Worm (Caenorhabditis elegans) whole organism, L1 larva: ENCODE measurements around the gene R07A4.4.

Experiments
- C16A3.4 ChIP-seq: fragments of 150-350 bp; optimal IDR thresholded peaks from 2 replicates; lab custom pipeline; 2014; ENCODE audit warnings: missing biosample characterization, missing genetic modification characterization
- F16B12.6 ChIP-seq: fragments of 150-350 bp; optimal IDR thresholded peaks from 2 replicates; lab custom pipeline; 2014; ENCODE audit warnings: missing biosample characterization, missing genetic modification characterization
- Y116A8C.19 ChIP-seq: sonication (generic microtip); optimal IDR thresholded peaks from 2 replicates; lab custom pipeline; 2016; ENCODE audit warnings: missing compliant biosample characterization, missing genetic modification characterization, borderline replicate concordance
- aha-1 ChIP-seq: fragments of 150-350 bp; optimal IDR thresholded peaks from 2 replicates; lab custom pipeline; 2014; ENCODE audit warnings: missing biosample characterization, missing genetic modification characterization
- alr-1 ChIP-seq: fragments of 200-800 bp; sonication (Bioruptor generic); optimal IDR thresholded peaks from 2 replicates; lab custom pipeline; 2018; ENCODE audit warnings: borderline replicate concordance, mild to moderate bottlenecking, missing genetic modification characterization, missing compliant biosample characterization
- ama-1 ChIP-seq: fragments of 150-350 bp; optimal IDR thresholded peaks from 2 replicates; lab custom pipeline; 2014
- ceh-63 ChIP-seq: fragments of 200-800 bp; sonication (Bioruptor generic); optimal IDR thresholded peaks from 2 replicates; lab custom pipeline; 2018; ENCODE audit warnings: mild to moderate bottlenecking, missing genetic modification characterization, missing compliant biosample characterization
- ceh-8 ChIP-seq: fragments of 200-800 bp; sonication (Bioruptor generic); optimal IDR thresholded peaks from 2 replicates; lab custom pipeline; 2018; ENCODE audit warnings: mild to moderate bottlenecking, missing genetic modification characterization, moderate library complexity, missing compliant biosample characterization
- ceh-82 ChIP-seq, 3 experiments: fragments of 150-350 bp in 1 of 3; sonication (generic microtip) in 2 of 3; optimal IDR thresholded peaks; 2 replicates each; lab custom pipeline; 2014 to 2017; ENCODE audit warnings: missing biosample characterization in 3 of 3, missing genetic modification characterization in 3 of 3
- ceh-88 ChIP-seq: fragments of 200-800 bp; sonication (Bioruptor generic); IDR thresholded peaks from 2 replicates; pipeline ENCODE4 v1.3.6; 2022; ENCODE audit warnings: missing genetic modification characterization, missing compliant biosample characterization
- ceh-90 ChIP-seq: sonication (generic microtip); optimal IDR thresholded peaks from 2 replicates; lab custom pipeline; 2016; ENCODE audit warnings: missing genetic modification characterization, missing compliant biosample characterization
- ces-1 ChIP-seq: fragments of 150-350 bp; optimal IDR thresholded peaks from 2 replicates; lab custom pipeline; 2014; ENCODE audit warnings: missing biosample characterization, missing genetic modification reagents, missing genetic modification characterization
- efl-1 ChIP-seq, 4 experiments: fragments of 150-350 bp; optimal IDR thresholded peaks in 3 of 4; peaks in 1 of 4; 1 replicate in 1 of 4; 2 replicates in 3 of 4; lab custom pipeline; 2014; ENCODE audit warnings: missing biosample characterization in 2 of 4, missing genetic modification characterization in 2 of 4, missing genetic modification reagents in 2 of 4
- efl-3 ChIP-seq: fragments of 200-800 bp; sonication (Bioruptor generic); optimal IDR thresholded peaks from 2 replicates; lab custom pipeline; 2018; ENCODE audit warnings: mild to moderate bottlenecking, missing genetic modification characterization, missing compliant biosample characterization
- fkh-10 ChIP-seq: sonication (generic microtip); optimal IDR thresholded peaks from 2 replicates; lab custom pipeline; 2017; ENCODE audit warnings: missing biosample characterization, missing genetic modification reagents, missing genetic modification characterization
- fos-1 ChIP-seq: fragments of 150-350 bp; optimal IDR thresholded peaks from 2 replicates; lab custom pipeline; 2014; ENCODE audit warnings: missing biosample characterization, missing genetic modification characterization
- grh-1 ChIP-seq: fragments of 200-800 bp; sonication (Bioruptor generic); IDR thresholded peaks from 2 replicates; pipeline ENCODE4 v1.3.6; 2022; ENCODE audit warnings: missing genetic modification reagents, missing genetic modification characterization, missing compliant biosample characterization
- hlh-17 ChIP-seq: fragments of 200-800 bp; sonication (Bioruptor generic); optimal IDR thresholded peaks from 2 replicates; lab custom pipeline; 2018; ENCODE audit warnings: missing genetic modification characterization, mild to moderate bottlenecking, missing compliant biosample characterization, moderate library complexity, borderline replicate concordance
- hpl-2 ChIP-seq: fragments of 150-350 bp; optimal IDR thresholded peaks from 2 replicates; lab custom pipeline; 2014; ENCODE audit warnings: missing biosample characterization, missing genetic modification reagents, missing genetic modification characterization
- irx-1 ChIP-seq: sonication (generic microtip); optimal IDR thresholded peaks from 2 replicates; lab custom pipeline; 2016; ENCODE audit warnings: missing genetic modification characterization, missing compliant biosample characterization
- jun-1 ChIP-seq: fragments of 150-350 bp; optimal IDR thresholded peaks from 2 replicates; lab custom pipeline; 2014; ENCODE audit warnings: missing biosample characterization, missing genetic modification reagents, missing genetic modification characterization
- lin-13 ChIP-seq: fragments of 150-350 bp; optimal IDR thresholded peaks from 2 replicates; lab custom pipeline; 2014; ENCODE audit warnings: missing biosample characterization, missing genetic modification reagents, missing genetic modification characterization
- lin-15B ChIP-seq: fragments of 150-350 bp; sonication (generic microtip); optimal IDR thresholded peaks from 3 replicates; lab custom pipeline; 2014; ENCODE audit warnings: missing biosample characterization, missing genetic modification characterization
- lin-39 ChIP-seq: fragments of 150-350 bp; optimal IDR thresholded peaks from 2 replicates; lab custom pipeline; 2014; ENCODE audit warnings: missing biosample characterization, missing genetic modification reagents, missing genetic modification characterization
- lir-3 ChIP-seq: sonication (generic microtip); optimal IDR thresholded peaks from 2 replicates; lab custom pipeline; 2016; ENCODE audit warnings: mild to moderate bottlenecking, missing genetic modification characterization, moderate library complexity, missing compliant biosample characterization; ENCODE audit not compliant: poor library complexity
- mdl-1 ChIP-seq, 2 experiments: fragments of 150-350 bp; optimal IDR thresholded peaks; 2 replicates each; lab custom pipeline; 2014 to 2017; ENCODE audit warnings: missing biosample characterization in 2 of 2, missing genetic modification characterization in 2 of 2, inconsistent platforms in 1 of 2
- mep-1 ChIP-seq: fragments of 150-350 bp; optimal IDR thresholded peaks from 2 replicates; lab custom pipeline; 2014; ENCODE audit warnings: missing biosample characterization, missing genetic modification characterization
- nhr-47 ChIP-seq: sonication (generic microtip); optimal IDR thresholded peaks from 2 replicates; lab custom pipeline; 2016; ENCODE audit warnings: mild to moderate bottlenecking, missing genetic modification characterization, moderate library complexity, missing compliant biosample characterization
- nhr-71 ChIP-seq: sonication (generic microtip); optimal IDR thresholded peaks from 2 replicates; lab custom pipeline; 2016; ENCODE audit warnings: mild to moderate bottlenecking, missing genetic modification characterization, moderate library complexity, missing compliant biosample characterization
- nhr-76 ChIP-seq: sonication (generic microtip); optimal IDR thresholded peaks from 2 replicates; lab custom pipeline; 2017; ENCODE audit warnings: missing biosample characterization, missing genetic modification characterization
- nhr-84 ChIP-seq: sonication (generic microtip); optimal IDR thresholded peaks from 2 replicates; lab custom pipeline; 2017; ENCODE audit warnings: missing biosample characterization, missing genetic modification characterization
- nhr-85 ChIP-seq: sonication (generic microtip); peaks from one replicate; lab custom pipeline; 2016; ENCODE audit warnings: missing genetic modification characterization, inconsistent platforms, missing compliant biosample characterization
- nhr-90 ChIP-seq: sonication (generic microtip); optimal IDR thresholded peaks from 2 replicates; lab custom pipeline; 2016; ENCODE audit warnings: mild to moderate bottlenecking, missing genetic modification characterization, missing compliant biosample characterization; ENCODE audit not compliant: poor library complexity
- pqm-1 ChIP-seq: sonication (generic microtip); optimal IDR thresholded peaks from 3 replicates; lab custom pipeline; 2017; ENCODE audit warnings: missing biosample characterization, missing genetic modification characterization
- rnt-1 ChIP-seq: sonication (generic microtip); optimal IDR thresholded peaks from 2 replicates; lab custom pipeline; 2016; ENCODE audit warnings: mild to moderate bottlenecking, missing genetic modification characterization, moderate library complexity, missing compliant biosample characterization
- snpc-4 ChIP-seq: fragments of 150-350 bp; optimal IDR thresholded peaks from 2 replicates; lab custom pipeline; 2014; ENCODE audit warnings: missing biosample characterization, missing genetic modification characterization
- snu-23 ChIP-seq: sonication (generic microtip); optimal IDR thresholded peaks from 2 replicates; lab custom pipeline; 2016; ENCODE audit warnings: missing genetic modification characterization, missing compliant biosample characterization
- swsn-7 ChIP-seq: sonication (generic microtip); optimal IDR thresholded peaks from 2 replicates; lab custom pipeline; 2016; ENCODE audit warnings: missing genetic modification characterization, missing compliant biosample characterization
- unc-130 ChIP-seq: fragments of 150-350 bp; optimal IDR thresholded peaks from 2 replicates; lab custom pipeline; 2017; ENCODE audit warnings: missing biosample characterization, missing genetic modification characterization, inconsistent platforms
- unc-62 ChIP-seq: fragments of 150-350 bp; optimal IDR thresholded peaks from 2 replicates; lab custom pipeline; 2014; ENCODE audit warnings: missing biosample characterization, missing genetic modification reagents, missing genetic modification characterization
- unc-86 ChIP-seq: sonication (generic microtip); optimal IDR thresholded peaks from 2 replicates; lab custom pipeline; 2016; ENCODE audit warnings: missing genetic modification characterization, missing compliant biosample characterization
- unc-98 ChIP-seq: fragments of 200-800 bp; sonication (Bioruptor generic); IDR thresholded peaks from 2 replicates; pipeline ENCODE4 v1.3.6; 2022; ENCODE audit warnings: missing genetic modification characterization, missing compliant biosample characterization
- vab-15 ChIP-seq: sonication (generic microtip); optimal IDR thresholded peaks from 2 replicates; lab custom pipeline; 2017; ENCODE audit warnings: missing genotype, mild to moderate bottlenecking, missing genetic modification characterization, missing compliant biosample characterization
- zag-1 ChIP-seq: fragments of 150-350 bp; optimal IDR thresholded peaks from 2 replicates; lab custom pipeline; 2014; ENCODE audit warnings: missing biosample characterization, missing genetic modification characterization
- zip-4 ChIP-seq: fragments of 200-800 bp; sonication (Bioruptor generic); optimal IDR thresholded peaks from 2 replicates; lab custom pipeline; 2018; ENCODE audit warnings: mild to moderate bottlenecking, missing genetic modification characterization, moderate library complexity, missing compliant biosample characterization
- ztf-11 ChIP-seq, 2 experiments: sonication (generic microtip); optimal IDR thresholded peaks; 2 replicates each; lab custom pipeline; 2016 to 2017; ENCODE audit warnings: missing genetic modification characterization in 2 of 2, missing biosample characterization in 1 of 2, missing compliant biosample characterization in 1 of 2
- ztf-4 ChIP-seq: fragments of 150-350 bp; optimal IDR thresholded peaks from 2 replicates; lab custom pipeline; 2014; ENCODE audit warnings: missing biosample characterization, missing genetic modification characterization

R07A4.4 gene

DNA sequence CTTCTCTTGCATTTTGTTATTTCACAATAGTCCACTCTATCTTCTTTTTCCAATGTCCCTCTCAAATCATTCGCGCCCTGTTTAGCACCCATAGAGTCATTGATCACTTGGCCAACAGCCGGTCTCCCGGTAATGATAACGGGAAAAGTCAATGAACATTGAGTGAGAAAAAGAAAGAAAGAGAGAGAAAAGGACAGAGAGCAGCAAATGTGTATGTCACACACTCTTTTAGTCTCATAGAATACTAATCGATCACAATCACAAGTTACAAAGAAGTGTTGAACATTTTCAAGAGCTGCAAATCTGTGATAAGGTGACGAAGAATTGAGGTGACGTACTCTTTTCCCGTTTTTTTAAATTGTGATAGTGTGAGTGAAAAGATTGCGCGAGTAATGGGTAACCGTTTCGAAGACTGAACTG, 14.7 kb upstream of the R07A4.4 start (continued):
- TF ChIP-seq irx-1 (tag; lab: Kevin White, UChicago): peak; percentile 15
- peak; percentile 76 for TF ChIP-seq nhr-90 (tag; lab: Kevin White, UChicago)
- TF ChIP-seq unc-86 (tag; lab: Kevin White, UChicago): no peak
- no peak for TF ChIP-seq snpc-4 (tag; lab: Kevin White, UChicago)
- TF ChIP-seq nhr-76 (tag; lab: Kevin White, UChicago): no peak
- TF ChIP-seq lin-15B: no peak
- no peak for TF ChIP-seq alr-1 (tag; lab: Kevin White, UChicago)
- no peak for TF ChIP-seq nhr-84 (tag; lab: Kevin White, UChicago)
- TF ChIP-seq mep-1 (tag; lab: Kevin White, UChicago): peak; percentile 81
- TF ChIP-seq mdl-1 (tag; optimal IDR thresholded peaks at IDR 0.05; lab: Kevin White, UChicago): peak in 1 of 2 experiments; percentile 86
- TF ChIP-seq unc-98 (GFP tag; lab: Robert Waterston, UW): no peak
- peak in 1 of 3 experiments; percentile 55 for TF ChIP-seq ceh-82 (tag; optimal IDR thresholded peaks at IDR 0.05; lab: Kevin White, UChicago)
- no peak for TF ChIP-seq aha-1 (tag; lab: Kevin White, UChicago)
- TF ChIP-seq Y116A8C.19: no peak
- TF ChIP-seq ceh-90 (tag; lab: Kevin White, UChicago): no peak
- peak; percentile 59 for TF ChIP-seq hpl-2 (GFP tag; lab: Kevin White, UChicago)
- peak; percentile 64 for TF ChIP-seq lir-3
- no peak for TF ChIP-seq ztf-11 (tag; optimal IDR thresholded peaks at IDR 0.05; lab: Kevin White, UChicago)
- TF ChIP-seq fkh-10 (GFP tag; lab: Kevin White, UChicago): no peak
- TF ChIP-seq snu-23: peak; percentile 88
- TF ChIP-seq efl-3 (GFP tag; lab: Kevin White, UChicago): no peak
- TF ChIP-seq ama-1: peak; percentile 69
- TF ChIP-seq pqm-1 (tag; lab: Kevin White, UChicago): peak; percentile 14
- TF ChIP-seq nhr-85 (tag; lab: Kevin White, UChicago): peak; percentile 88
- peak; percentile 32 for TF ChIP-seq fos-1 (tag; lab: Kevin White, UChicago)
- TF ChIP-seq zip-4: peak; percentile 55
- no peak for TF ChIP-seq hlh-17 (GFP tag; lab: Kevin White, UChicago)
- peak; percentile 27; the same call in 1 of the 2 replicates for TF ChIP-seq ceh-88 (GFP tag; lab: Robert Waterston, UW)
- peak; percentile 30 to 34 for TF ChIP-seq efl-1 (optimal IDR thresholded peaks at IDR 0.05; lab: Kevin White, UChicago)
- TF ChIP-seq efl-1 (GFP tag; optimal IDR thresholded peaks at IDR 0.05 in 1 of 2; lab: Kevin White, UChicago): peak in 1 of 2 experiments; percentile 91
- peak; percentile 66 for TF ChIP-seq nhr-47 (tag; lab: Kevin White, UChicago)
- no peak for TF ChIP-seq ceh-63
- TF ChIP-seq lin-39: peak; percentile 88
- peak; percentile 55 for TF ChIP-seq ztf-4 (tag; lab: Kevin White, UChicago)
- TF ChIP-seq rnt-1: peak; percentile 90
- TF ChIP-seq jun-1 (tag; lab: Kevin White, UChicago): peak; percentile 44
- TF ChIP-seq ces-1 (GFP tag; lab: Kevin White, UChicago): no peak
- no peak for TF ChIP-seq zag-1
- TF ChIP-seq unc-130: peak; percentile 54
- 0 out of 2 replicates have a peak, but pooled peaks have one; percentile 11 for TF ChIP-seq grh-1 (GFP tag; lab: Robert Waterston, UW)
- no peak for TF ChIP-seq F16B12.6 (tag; lab: Kevin White, UChicago)
- TF ChIP-seq nhr-71 (tag; lab: Kevin White, UChicago): peak; percentile 95
- TF ChIP-seq ceh-8 (GFP tag; lab: Kevin White, UChicago): no peak
- peak; percentile 32 for TF ChIP-seq lin-13
- TF ChIP-seq vab-15 (tag; lab: Kevin White, UChicago): peak; percentile 42
- TF ChIP-seq C16A3.4 (tag; lab: Kevin White, UChicago): peak; percentile 64
- peak; percentile 56 for TF ChIP-seq swsn-7 (tag; lab: Kevin White, UChicago)
- TF ChIP-seq unc-62 (GFP tag; lab: Kevin White, UChicago): no peak
